Fruit fly (Drosophila melanogaster) whole organism, pupa: ENCODE results near the gene Membrin.

Experiments used
- CG15710 ChIP-seq: fragments of 200-800 bp; sonication (Bioruptor generic); optimal IDR thresholded peaks from 2 replicates; lab custom pipeline; 2018; ENCODE audit warnings: missing biosample characterization, mild to moderate bottlenecking, missing genetic modification characterization, moderate library complexity
- CG17806 ChIP-seq: fragments of 200-800 bp; sonication (Bioruptor generic); optimal IDR thresholded peaks from 2 replicates; lab custom pipeline; 2018; ENCODE audit warnings: missing biosample characterization, mild to moderate bottlenecking, missing genetic modification characterization, moderate library complexity
- CG32121 ChIP-seq: fragments of 200-800 bp; sonication (Bioruptor generic); IDR thresholded peaks from 2 replicates; pipeline ENCODE4 v1.3.6; 2022; ENCODE audit warnings: missing biosample characterization, missing genetic modification characterization
- CG34367 ChIP-seq: fragments of 200-800 bp; sonication (Bioruptor generic); optimal IDR thresholded peaks from 2 replicates; lab custom pipeline; 2018; ENCODE audit warnings: missing biosample characterization, mild to moderate bottlenecking, missing genetic modification characterization
- CG8159 ChIP-seq: fragments of 200-800 bp; sonication (Bioruptor generic); optimal IDR thresholded peaks from 3 replicates; lab custom pipeline; 2018; ENCODE audit warnings: missing biosample characterization, mild to moderate bottlenecking, missing genetic modification characterization, moderate library complexity
- D1 ChIP-seq: fragments of 200-800 bp; sonication (Bioruptor generic); optimal IDR thresholded peaks from 2 replicates; lab custom pipeline; 2018; ENCODE audit warnings: missing biosample characterization, mild to moderate bottlenecking, missing genetic modification characterization, moderate library complexity
- rn ChIP-seq: fragments of 200-800 bp; sonication (Bioruptor generic); IDR thresholded peaks from 2 replicates; pipeline ENCODE4 v1.3.6; 2022; ENCODE audit warnings: missing biosample characterization, missing genetic modification characterization

dm6 chr3L:5327821-5328220 is 38.4 kb upstream of the Membrin start:
- no peak for TF ChIP-seq CG17806 (tag; lab: Kevin White, UChicago)
- no peak for TF ChIP-seq CG32121 (GFP tag; lab: Robert Waterston, UW)
- no peak for TF ChIP-seq CG34367
- no peak for TF ChIP-seq CG8159 (tag; lab: Kevin White, UChicago)
- no peak for TF ChIP-seq rn (GFP tag; lab: Robert Waterston, UW)
- no peak for TF ChIP-seq CG15710 (tag; lab: Kevin White, UChicago)
- no peak for TF ChIP-seq D1 (tag; lab: Kevin White, UChicago)
